Worm (Caenorhabditis elegans) whole organism, late embryonic: ENCODE data around the gene B0244.9.

ENCODE experiments used
- ets-4 ChIP-seq: sonication (generic microtip); optimal IDR thresholded peaks from 2 replicates; lab custom pipeline; 2016; ENCODE audit warnings: missing genetic modification characterization, missing compliant biosample characterization
- fkh-6 ChIP-seq: sonication (generic microtip); optimal IDR thresholded peaks from 2 replicates; lab custom pipeline; 2016; ENCODE audit warnings: missing genetic modification characterization, missing compliant biosample characterization

ce11 chrIII:5727827-5728226 is 3.0 kb downstream of the B0244.9 start, which contains the start of gene egg-1:
- TF ChIP-seq fkh-6 (no peak), ets-4 (tag; lab: Kevin White, UChicago) (no peak)
